Worm (Caenorhabditis elegans) whole organism, late embryonic: ENCODE data around the gene F35F10.5.

Experiments
- C08G9.2 ChIP-seq: sonication (generic microtip); optimal IDR thresholded peaks from 2 replicates; lab custom pipeline; 2016; ENCODE audit warnings: mild to moderate bottlenecking, missing genetic modification characterization, moderate library complexity, missing compliant biosample characterization
- F13H6.1 ChIP-seq: sonication (generic microtip); optimal IDR thresholded peaks from 2 replicates; lab custom pipeline; 2016; ENCODE audit warnings: missing genetic modification characterization, missing compliant biosample characterization
- ahr-1 ChIP-seq: sonication (generic microtip); optimal IDR thresholded peaks from 2 replicates; lab custom pipeline; 2016; ENCODE audit warnings: missing genetic modification characterization, missing compliant biosample characterization
- ama-1 ChIP-seq: fragments of 150-350 bp; optimal IDR thresholded peaks from 2 replicates; lab custom pipeline; 2014
- ceh-14 ChIP-seq: sonication (generic microtip); optimal IDR thresholded peaks from 2 replicates; lab custom pipeline; 2016; ENCODE audit warnings: missing genotype, missing genetic modification characterization, missing compliant biosample characterization
- ceh-19 ChIP-seq: fragments of 200-800 bp; sonication (Bioruptor generic); optimal IDR thresholded peaks from 2 replicates; lab custom pipeline; 2018; ENCODE audit warnings: mild to moderate bottlenecking, missing genetic modification characterization, missing compliant biosample characterization
- ceh-2 ChIP-seq: sonication (generic microtip); optimal IDR thresholded peaks from 2 replicates; lab custom pipeline; 2016; ENCODE audit warnings: missing genotype, missing genetic modification characterization, missing compliant biosample characterization
- ceh-24 ChIP-seq: sonication (generic microtip); optimal IDR thresholded peaks from 2 replicates; lab custom pipeline; 2016; ENCODE audit warnings: mild to moderate bottlenecking, missing genetic modification characterization, missing compliant biosample characterization
- ceh-34 ChIP-seq: sonication (generic microtip); optimal IDR thresholded peaks from 2 replicates; lab custom pipeline; 2016; ENCODE audit warnings: mild to moderate bottlenecking, missing genetic modification characterization, missing compliant biosample characterization
- ceh-45 ChIP-seq: fragments of 200-800 bp; sonication (Bioruptor generic); IDR thresholded peaks from 2 replicates; pipeline ENCODE4 v1.3.6; 2022; ENCODE audit warnings: missing genetic modification reagents, missing genetic modification characterization, missing compliant biosample characterization
- ceh-48 ChIP-seq: sonication (generic microtip); optimal IDR thresholded peaks from 2 replicates; lab custom pipeline; 2016; ENCODE audit warnings: missing genetic modification characterization, inconsistent platforms, missing compliant biosample characterization
- che-1 ChIP-seq: sonication (generic microtip); optimal IDR thresholded peaks from 2 replicates; lab custom pipeline; 2016; ENCODE audit warnings: mild to moderate bottlenecking, missing genetic modification characterization, missing compliant biosample characterization
- dmd-4 ChIP-seq: sonication (generic microtip); optimal IDR thresholded peaks from 2 replicates; lab custom pipeline; 2016; ENCODE audit warnings: borderline replicate concordance, missing genetic modification characterization, missing compliant biosample characterization
- dve-1 ChIP-seq: sonication (generic microtip); optimal IDR thresholded peaks from 2 replicates; lab custom pipeline; 2017; ENCODE audit warnings: antibody characterized with exemption, mild to moderate bottlenecking, missing genetic modification characterization, missing compliant biosample characterization
- elt-4 ChIP-seq: sonication (generic microtip); optimal IDR thresholded peaks from 2 replicates; lab custom pipeline; 2016; ENCODE audit warnings: missing genetic modification characterization, missing compliant biosample characterization
- ets-4 ChIP-seq: sonication (generic microtip); optimal IDR thresholded peaks from 2 replicates; lab custom pipeline; 2016; ENCODE audit warnings: missing genetic modification characterization, missing compliant biosample characterization
- fax-1 ChIP-seq: sonication (generic microtip); optimal IDR thresholded peaks from 2 replicates; lab custom pipeline; 2016; ENCODE audit warnings: missing genotype, missing genetic modification characterization, missing compliant biosample characterization
- fkh-10 ChIP-seq: fragments of 150-350 bp; optimal IDR thresholded peaks from 2 replicates; lab custom pipeline; 2014; ENCODE audit warnings: missing biosample characterization, missing genetic modification reagents, missing genetic modification characterization
- gmeb-2 ChIP-seq: sonication (generic microtip); optimal IDR thresholded peaks from 2 replicates; lab custom pipeline; 2016; ENCODE audit warnings: missing genetic modification characterization, inconsistent platforms, missing compliant biosample characterization
- hlh-13 ChIP-seq: fragments of 200-800 bp; sonication (Bioruptor generic); optimal IDR thresholded peaks from 2 replicates; lab custom pipeline; 2018; ENCODE audit warnings: mild to moderate bottlenecking, missing genetic modification characterization, missing compliant biosample characterization
- hlh-15 ChIP-seq: sonication (generic microtip); optimal IDR thresholded peaks from 2 replicates; lab custom pipeline; 2016; ENCODE audit warnings: missing genetic modification characterization, missing compliant biosample characterization
- hlh-8 ChIP-seq: sonication (generic microtip); optimal IDR thresholded peaks from 2 replicates; lab custom pipeline; 2016; ENCODE audit warnings: missing genotype, missing genetic modification characterization, missing compliant biosample characterization
- mec-3 ChIP-seq: sonication (generic microtip); optimal IDR thresholded peaks from 2 replicates; lab custom pipeline; 2016; ENCODE audit warnings: borderline replicate concordance, missing genetic modification characterization, missing compliant biosample characterization
- nfya-1 ChIP-seq: sonication (generic microtip); optimal IDR thresholded peaks from 2 replicates; lab custom pipeline; 2017; ENCODE audit warnings: missing genetic modification characterization, mild to moderate bottlenecking, missing compliant biosample characterization, antibody characterized with exemption, moderate library complexity
- nhr-232 ChIP-seq: sonication (generic microtip); optimal IDR thresholded peaks from 2 replicates; lab custom pipeline; 2016; ENCODE audit warnings: missing genetic modification characterization, missing compliant biosample characterization
- odd-2 ChIP-seq: sonication (generic microtip); optimal IDR thresholded peaks from 2 replicates; lab custom pipeline; 2017; ENCODE audit warnings: antibody characterized with exemption, mild to moderate bottlenecking, missing genetic modification characterization, missing compliant biosample characterization
- pag-3 ChIP-seq: sonication (generic microtip); optimal IDR thresholded peaks from 2 replicates; lab custom pipeline; 2016; ENCODE audit warnings: missing compliant biosample characterization, missing genetic modification characterization, borderline replicate concordance
- pax-1 ChIP-seq: fragments of 150-350 bp; optimal IDR thresholded peaks from 2 replicates; lab custom pipeline; 2014; ENCODE audit warnings: missing biosample characterization, missing genetic modification characterization
- pqm-1 ChIP-seq: sonication (generic microtip); optimal IDR thresholded peaks from 2 replicates; lab custom pipeline; 2016; ENCODE audit warnings: missing genetic modification characterization, missing compliant biosample characterization
- ref-2 ChIP-seq: sonication (generic microtip); optimal IDR thresholded peaks from 2 replicates; lab custom pipeline; 2016; ENCODE audit warnings: missing genetic modification characterization, missing compliant biosample characterization
- rnt-1 ChIP-seq: sonication (generic microtip); optimal IDR thresholded peaks from 2 replicates; lab custom pipeline; 2016; ENCODE audit warnings: missing genetic modification characterization, missing compliant biosample characterization
- tbx-2 ChIP-seq: sonication (generic microtip); optimal IDR thresholded peaks from 2 replicates; lab custom pipeline; 2016; ENCODE audit warnings: missing genetic modification characterization, missing compliant biosample characterization

Gene F35F10.5

DNA sequence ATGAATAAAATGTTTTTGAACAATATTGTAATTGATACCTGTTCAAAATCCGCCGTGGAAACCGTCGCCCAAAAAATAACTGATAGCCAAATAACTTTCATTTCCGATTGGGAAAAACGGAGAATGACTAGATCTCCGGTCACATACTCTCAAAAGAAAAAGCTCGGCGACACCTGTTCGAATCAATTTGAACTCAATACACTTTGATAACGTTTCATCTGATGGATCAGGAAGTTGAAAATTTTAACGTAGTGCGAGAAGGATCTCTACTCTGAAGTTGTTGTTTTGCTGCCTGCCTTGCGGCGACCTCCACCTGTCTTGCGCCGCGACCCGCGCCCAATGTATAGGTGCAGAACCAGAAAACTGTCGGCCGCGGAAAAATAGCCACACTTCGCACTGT, 11.6 kb upstream of the F35F10.5 start, which contains the start of gene T28A11.20:
T28A11.20 (minus strand) TSS at position 101 of the 400 bp plus-strand sequence.
- TF ChIP-seq ceh-45 (GFP tag; lab: Robert Waterston, UW) (no peak), pqm-1 (tag; lab: Kevin White, UChicago) (no peak), dmd-4 (no peak), F13H6.1 (no peak), C08G9.2 (tag; lab: Kevin White, UChicago) (no peak), ref-2 (tag; lab: Kevin White, UChicago) (no peak), ceh-24 (tag; lab: Kevin White, UChicago) (no peak), ceh-48 (no peak), hlh-8 (tag; lab: Kevin White, UChicago) (no peak), ceh-14 (tag; lab: Kevin White, UChicago) (no peak), fkh-10 (GFP tag; lab: Kevin White, UChicago) (no peak), ceh-19 (GFP tag; lab: Kevin White, UChicago) (no peak), dve-1 (no peak), nfya-1 (tag; lab: Kevin White, UChicago) (no peak), gmeb-2 (tag; lab: Kevin White, UChicago) (no peak), rnt-1 (no peak)

DNA sequence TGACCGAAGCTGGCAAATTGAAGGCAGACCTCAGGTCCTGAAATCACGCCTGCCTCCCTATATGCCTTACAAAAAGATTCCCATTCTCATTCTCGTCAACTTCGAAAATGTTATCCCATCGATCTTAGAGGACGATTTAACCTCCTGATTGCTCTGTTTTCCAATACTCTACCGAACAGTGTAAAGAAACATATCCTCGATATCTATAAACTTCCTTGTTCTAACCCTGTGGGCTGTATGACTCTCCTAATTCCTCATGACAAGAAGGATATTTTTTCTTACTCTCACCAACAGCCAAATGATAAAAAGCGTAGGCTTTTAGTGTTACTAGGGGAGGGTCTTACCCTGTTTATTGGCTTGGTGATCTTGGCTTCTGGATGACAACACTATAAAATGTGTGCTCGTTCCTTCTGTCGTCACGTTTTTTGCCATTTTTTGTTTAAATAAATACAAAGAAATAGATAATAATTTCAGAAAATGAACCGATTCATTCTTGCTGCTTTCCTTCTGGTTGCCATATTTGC, 11.1 kb upstream of the F35F10.5 start, which contains the start of gene T28A11.4:
T28A11.4 (plus strand) TSS at position 474 of the 524 bp plus-strand sequence.
- no peak for TF ChIP-seq ceh-34 (tag; lab: Kevin White, UChicago)
- no peak for TF ChIP-seq nhr-232 (tag; lab: Kevin White, UChicago)
- TF ChIP-seq ceh-24 (tag; lab: Kevin White, UChicago), result no peak
- TF ChIP-seq ama-1 (lab: Kevin White, UChicago), result no peak
- TF ChIP-seq fax-1 (tag; lab: Kevin White, UChicago), result no peak
- no peak for TF ChIP-seq ets-4 (tag; lab: Kevin White, UChicago)
- no peak for TF ChIP-seq fkh-10 (GFP tag; lab: Kevin White, UChicago)

DNA sequence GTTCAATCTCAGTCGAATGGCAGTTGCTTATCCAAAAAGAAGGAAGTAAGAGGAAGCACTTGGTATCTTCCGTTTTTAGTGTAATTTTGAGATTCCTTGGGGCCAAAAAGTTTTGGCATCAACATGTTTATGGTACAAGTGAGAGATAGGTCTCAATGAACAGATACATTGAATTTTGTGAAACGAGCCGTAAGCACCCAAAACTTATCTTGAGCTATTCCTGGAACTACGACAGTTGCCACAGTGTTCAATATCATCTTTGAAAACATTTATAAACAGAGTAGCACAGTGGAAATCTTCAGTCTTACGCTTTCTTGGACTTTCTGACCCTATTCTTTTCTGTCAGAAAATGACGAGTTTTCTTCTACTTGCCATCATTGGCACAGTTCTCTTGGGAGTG, 9.7 kb upstream of the F35F10.5 start, which contains the start of gene T28A11.3:
T28A11.3 (plus strand) TSS at position 301 of the 400 bp plus-strand sequence.
- TF ChIP-seq ceh-2 (tag; lab: Kevin White, UChicago) (no peak), elt-4 (tag; lab: Kevin White, UChicago) (no peak), nhr-232 (tag; lab: Kevin White, UChicago) (no peak), ama-1 (lab: Kevin White, UChicago) (no peak)
- TF ChIP-seq, all 69 proteins: peak for 0

DNA sequence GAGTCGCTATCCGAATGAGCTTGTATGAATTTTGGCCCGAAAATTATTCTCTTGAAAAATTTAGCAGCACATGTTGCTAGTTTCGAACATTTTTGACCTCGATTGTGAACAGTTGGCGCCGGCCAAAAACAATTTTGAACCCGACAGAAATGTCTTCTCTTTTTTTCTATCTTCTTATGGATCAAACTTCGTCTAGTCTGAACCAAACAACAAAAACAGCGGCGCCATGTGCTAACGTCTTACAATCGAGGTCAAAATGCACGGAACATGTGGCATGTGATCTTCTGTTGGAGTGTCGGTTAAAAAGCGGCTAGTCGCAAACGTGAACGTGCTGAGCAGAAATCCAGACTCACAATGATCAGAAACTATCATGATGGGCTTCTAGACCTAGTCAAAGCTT, 8.5 kb upstream of the F35F10.5 start:
- no peak for TF ChIP-seq fkh-10 (GFP tag; lab: Kevin White, UChicago)
- no peak for TF ChIP-seq che-1
- no peak for TF ChIP-seq hlh-13 (GFP tag; lab: Kevin White, UChicago)
- no peak for TF ChIP-seq odd-2 (tag; lab: Kevin White, UChicago)
- TF ChIP-seq ahr-1 (tag; lab: Kevin White, UChicago), result no peak

DNA sequence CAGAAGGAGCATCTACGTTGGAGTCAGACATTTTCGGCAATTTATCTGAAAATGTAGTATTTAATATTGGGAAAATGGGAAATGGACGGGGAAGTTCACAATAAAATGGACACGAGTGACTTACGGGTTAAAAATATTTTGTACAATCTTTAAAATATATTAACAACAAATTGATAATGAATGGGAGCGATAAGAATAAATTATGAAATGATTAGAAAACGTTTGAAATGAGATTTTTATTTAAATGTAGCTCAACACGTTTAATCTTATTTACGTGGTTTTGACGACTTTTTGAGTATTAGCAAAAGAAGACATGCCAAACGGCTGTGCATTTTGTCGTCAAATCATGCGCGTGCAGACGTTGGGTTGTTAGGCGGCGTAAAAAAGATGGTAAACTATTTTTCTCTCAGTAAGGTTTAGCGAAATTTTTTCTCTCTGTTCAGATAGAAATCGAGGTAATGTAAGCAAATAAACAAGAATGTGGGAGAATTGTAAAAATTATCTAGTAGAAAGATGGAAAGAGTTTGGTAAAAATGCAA, 6.6 kb upstream of the F35F10.5 start, which contains the start of gene fbxa-64:
fbxa-64 (minus strand) TSS at position 51 of the 539 bp plus-strand sequence.
- TF ChIP-seq fkh-10 (GFP tag; lab: Kevin White, UChicago) (no peak), ceh-34 (tag; lab: Kevin White, UChicago) (no peak), ceh-48 (no peak), hlh-15 (no peak), tbx-2 (tag; lab: Kevin White, UChicago) (no peak)

DNA sequence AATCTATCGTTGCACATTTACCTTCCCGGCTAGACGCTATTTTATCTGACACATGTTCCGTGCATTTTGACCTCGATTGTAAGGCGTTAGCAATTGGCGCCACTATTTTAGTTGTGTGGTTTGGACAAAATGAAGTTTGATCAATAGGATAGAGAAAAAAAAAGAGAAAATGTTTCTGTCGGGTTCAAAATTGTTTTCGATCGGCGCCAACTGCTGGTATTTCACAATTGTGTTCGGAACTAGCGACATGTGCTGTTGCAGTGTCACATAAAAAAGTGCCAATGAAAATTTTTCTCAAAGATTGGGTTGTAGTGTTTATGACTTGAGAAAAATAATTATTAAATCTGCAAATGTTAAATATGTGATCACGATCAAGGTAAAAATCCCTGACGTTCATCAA, 5.6 kb upstream of the F35F10.5 start:
- TF ChIP-seq pax-1 (tag; lab: Kevin White, UChicago) (no peak), mec-3 (tag; lab: Kevin White, UChicago) (no peak), pag-3 (tag; lab: Kevin White, UChicago) (no peak), rnt-1 (no peak), ref-2 (tag; lab: Kevin White, UChicago) (no peak), ceh-24 (tag; lab: Kevin White, UChicago) (no peak), gmeb-2 (tag; lab: Kevin White, UChicago) (no peak), F13H6.1 (no peak), hlh-15 (no peak)
